Fruit fly (Drosophila melanogaster) whole organism, embryonic: ENCODE results near the gene plx.
A peak's percentile ranks its signal among the peaks of the same experiment; 100 is the strongest.

Experiments
- Atf6 ChIP-seq: fragments of 200-800 bp; sonication (Bioruptor generic); IDR thresholded peaks from 2 replicates; pipeline ENCODE4 v1.3.6; 2022; ENCODE audit warnings: missing biosample characterization, missing genetic modification characterization
- CG11247 ChIP-seq: fragments of 200-800 bp; sonication (Bioruptor generic); IDR thresholded peaks from 2 replicates; pipeline ENCODE4 v1.3.6; 2022; ENCODE audit warnings: missing biosample characterization, missing genetic modification characterization
- CG11723 ChIP-seq: fragments of 200-800 bp; sonication (Bioruptor generic); optimal IDR thresholded peaks from 2 replicates; lab custom pipeline; 2017; ENCODE audit warnings: missing biosample characterization, mild to moderate bottlenecking, missing genetic modification characterization
- CG12071 ChIP-seq: fragments of 200-800 bp; sonication (Bioruptor generic); optimal IDR thresholded peaks from 3 replicates; lab custom pipeline; 2018; ENCODE audit warnings: missing biosample characterization, mild to moderate bottlenecking, missing genetic modification characterization
- CG13424 ChIP-seq: fragments of 200-800 bp; sonication (Bioruptor generic); optimal IDR thresholded peaks from 2 replicates; lab custom pipeline; 2019; ENCODE audit warnings: missing biosample characterization, mild to moderate bottlenecking, missing genetic modification characterization, moderate library complexity
- CG1529 ChIP-seq: fragments of 200-800 bp; sonication (Bioruptor generic); optimal IDR thresholded peaks from 3 replicates; lab custom pipeline; 2018; ENCODE audit warnings: missing biosample characterization, missing genetic modification characterization
- CG15601 ChIP-seq: fragments of 200-800 bp; sonication (Bioruptor generic); optimal IDR thresholded peaks from 3 replicates; lab custom pipeline; 2019; ENCODE audit warnings: missing biosample characterization, mild to moderate bottlenecking, missing genetic modification characterization, moderate library complexity
- CG2120 ChIP-seq: fragments of 200-800 bp; sonication (Bioruptor generic); optimal IDR thresholded peaks from 3 replicates; lab custom pipeline; 2016; ENCODE audit warnings: missing biosample characterization, missing genetic modification characterization
- CG4360 ChIP-seq: fragments of 200-800 bp; sonication (Bioruptor generic); IDR thresholded peaks from 2 replicates; pipeline ENCODE4 v1.3.6; 2022; ENCODE audit warnings: missing biosample characterization, missing genetic modification characterization
- CG43689 ChIP-seq: fragments of 200-800 bp; sonication (Bioruptor generic); IDR thresholded peaks from 2 replicates; pipeline ENCODE4 v1.3.6; 2022; ENCODE audit warnings: missing biosample characterization, missing genetic modification characterization
- CG6254 ChIP-seq: fragments of 200-800 bp; sonication (Bioruptor generic); optimal IDR thresholded peaks from 3 replicates; lab custom pipeline; 2017; ENCODE audit warnings: mild to moderate bottlenecking, missing biosample characterization, missing genetic modification reagents, missing genetic modification characterization
- CG6683 ChIP-seq: fragments of 200-800 bp; sonication (Bioruptor generic); optimal IDR thresholded peaks from 2 replicates; lab custom pipeline; 2017; ENCODE audit warnings: missing biosample characterization, mild to moderate bottlenecking, missing genetic modification characterization, missing genetic modification reagents
- CG8089 ChIP-seq: fragments of 200-800 bp; sonication (Bioruptor generic); optimal IDR thresholded peaks from 3 replicates; lab custom pipeline; 2016; ENCODE audit warnings: missing biosample characterization, missing genetic modification characterization
- CG8290 ChIP-seq, 3 experiments: fragments of 200-800 bp; sonication (Bioruptor generic); optimal IDR thresholded peaks; 2 replicates each; lab custom pipeline; 2016 to 2019; ENCODE audit warnings: missing biosample characterization in 3 of 3, missing genetic modification characterization in 3 of 3, mild to moderate bottlenecking in 2 of 3, moderate library complexity in 1 of 3
- D19B ChIP-seq: fragments of 200-800 bp; sonication (Bioruptor generic); optimal IDR thresholded peaks from 2 replicates; lab custom pipeline; 2017; ENCODE audit warnings: missing biosample characterization, mild to moderate bottlenecking, missing genetic modification characterization
- Dref ChIP-seq: fragments of 200-800 bp; sonication (Bioruptor generic); IDR thresholded peaks from 2 replicates; pipeline ENCODE4 v1.3.6; 2022; ENCODE audit warnings: missing biosample characterization, missing genetic modification characterization
- Drgx ChIP-seq: fragments of 200-800 bp; sonication (Bioruptor generic); IDR thresholded peaks from 2 replicates; pipeline ENCODE4 v1.3.6; 2022; ENCODE audit warnings: missing biosample characterization, missing genetic modification characterization
- Gug ChIP-seq: fragments of 200-800 bp; sonication (Bioruptor generic); IDR thresholded peaks from 4 replicates; pipeline ENCODE4 v1.3.6; 2022; ENCODE audit warnings: missing biosample characterization, missing genetic modification characterization
- Hand ChIP-seq: fragments of 200-800 bp; sonication (Bioruptor generic); optimal IDR thresholded peaks from 2 replicates; lab custom pipeline; 2017; ENCODE audit warnings: mild to moderate bottlenecking, missing biosample characterization, missing genetic modification reagents, missing genetic modification characterization
- Hr51 ChIP-seq, 2 experiments: fragments of 200-800 bp; sonication (Bioruptor generic); optimal IDR thresholded peaks; 2 replicates in 1 of 2; 3 replicates in 1 of 2; lab custom pipeline; 2016 to 2018; ENCODE audit warnings: missing biosample characterization in 2 of 2, missing genetic modification characterization in 2 of 2, mild to moderate bottlenecking in 1 of 2, moderate library complexity in 1 of 2
- Lim3 ChIP-seq: fragments of 200-800 bp; sonication (Bioruptor generic); IDR thresholded peaks from 2 replicates; pipeline ENCODE4 v1.3.6; 2022; ENCODE audit warnings: missing biosample characterization, missing genetic modification characterization
- MESR4 ChIP-seq: fragments of 200-800 bp; sonication (Bioruptor generic); optimal IDR thresholded peaks from 2 replicates; lab custom pipeline; 2018; ENCODE audit warnings: missing biosample characterization, mild to moderate bottlenecking, missing genetic modification characterization, moderate library complexity
- Mes4 ChIP-seq: fragments of 200-800 bp; sonication (Bioruptor generic); optimal IDR thresholded peaks from 2 replicates; lab custom pipeline; 2016; ENCODE audit warnings: missing biosample characterization, missing genetic modification characterization
- NC2α ChIP-seq: fragments of 200-800 bp; sonication (Bioruptor generic); optimal IDR thresholded peaks from 2 replicates; lab custom pipeline; 2016; ENCODE audit warnings: missing biosample characterization, missing genetic modification characterization
- NK7.1 ChIP-seq: fragments of 200-800 bp; sonication (Bioruptor generic); optimal IDR thresholded peaks from 3 replicates; lab custom pipeline; 2016; ENCODE audit warnings: missing biosample characterization, missing genetic modification characterization
- aop ChIP-seq: fragments of 200-800 bp; sonication (Bioruptor generic); IDR thresholded peaks from 2 replicates; pipeline ENCODE4 v1.3.6; 2022; ENCODE audit warnings: missing biosample characterization, missing genetic modification characterization
- danr ChIP-seq: fragments of 200-800 bp; sonication (Bioruptor generic); IDR thresholded peaks from 2 replicates; pipeline ENCODE4 v1.3.6; 2022; ENCODE audit warnings: missing biosample characterization, missing genetic modification characterization
- dm ChIP-seq: fragments of 200-800 bp; sonication (Bioruptor generic); optimal IDR thresholded peaks from 3 replicates; lab custom pipeline; 2016; ENCODE audit warnings: missing biosample characterization, missing genetic modification characterization
- dpn ChIP-seq, 2 experiments: fragments of 200-800 bp; sonication (Bioruptor generic); optimal IDR thresholded peaks; 3 replicates each; lab custom pipeline; 2016; ENCODE audit warnings: missing biosample characterization in 2 of 2, missing genetic modification characterization in 2 of 2
- fd3F ChIP-seq: fragments of 200-800 bp; sonication (Bioruptor generic); optimal IDR thresholded peaks from 2 replicates; lab custom pipeline; 2018; ENCODE audit warnings: missing biosample characterization, mild to moderate bottlenecking, missing genetic modification characterization, moderate library complexity
- gfzf ChIP-seq: fragments of 200-800 bp; sonication (Bioruptor generic); optimal IDR thresholded peaks from 2 replicates; lab custom pipeline; 2016; ENCODE audit warnings: missing biosample characterization, mild to moderate bottlenecking, missing genetic modification characterization, moderate library complexity
- grau ChIP-seq: fragments of 200-800 bp; optimal IDR thresholded peaks from 3 replicates; lab custom pipeline; 2019; ENCODE audit warnings: missing biosample characterization, mild to moderate bottlenecking, missing genetic modification characterization, moderate library complexity
- inv ChIP-seq: fragments of 200-800 bp; sonication (Bioruptor generic); IDR thresholded peaks from 2 replicates; pipeline ENCODE4 v1.3.6; 2022; ENCODE audit warnings: missing biosample characterization, missing genetic modification characterization; ENCODE audit not compliant: partially characterized antibody
- kah ChIP-seq: fragments of 200-800 bp; sonication (Bioruptor generic); optimal IDR thresholded peaks from 2 replicates; lab custom pipeline; 2018; ENCODE audit warnings: missing biosample characterization, mild to moderate bottlenecking, missing genetic modification characterization
- mld ChIP-seq: fragments of 200-800 bp; sonication (Bioruptor generic); IDR thresholded peaks from 3 replicates; pipeline ENCODE4 v1.3.6; 2022; ENCODE audit warnings: missing biosample characterization, missing genetic modification characterization; ENCODE audit not compliant: partially characterized antibody
- nerfin-2 ChIP-seq: fragments of 200-800 bp; sonication (Bioruptor generic); IDR thresholded peaks from 2 replicates; pipeline ENCODE4 v1.3.6; 2022; ENCODE audit warnings: missing biosample characterization, missing genetic modification characterization; ENCODE audit not compliant: partially characterized antibody
- nmo ChIP-seq: fragments of 200-800 bp; sonication (Bioruptor generic); optimal IDR thresholded peaks from 2 replicates; lab custom pipeline; 2018; ENCODE audit warnings: missing biosample characterization, mild to moderate bottlenecking, missing genetic modification characterization, moderate library complexity
- org-1 ChIP-seq: fragments of 200-800 bp; sonication (Bioruptor generic); optimal IDR thresholded peaks from 2 replicates; lab custom pipeline; 2017; ENCODE audit warnings: missing biosample characterization, missing genetic modification characterization
- pan ChIP-seq, 4 experiments: fragments of >200 bp in 3 of 4; fragments of 200-800 bp in 1 of 4; sonication (Bioruptor generic) in 1 of 4; optimal IDR thresholded peaks in 3 of 4; IDR thresholded peaks in 1 of 4; 2 replicates each; pipeline versions ENCODE4 v1.3.6 to Lab custom; 2017 to 2022; ENCODE audit warnings: missing biosample characterization in 2 of 4, missing genetic modification characterization in 2 of 4, mixed read lengths in 1 of 4
- pum ChIP-seq: fragments of 200-800 bp; sonication (Bioruptor generic); optimal IDR thresholded peaks from 2 replicates; lab custom pipeline; 2016; ENCODE audit warnings: missing biosample characterization, missing genetic modification characterization
- sc ChIP-seq, 3 experiments: fragments of >200 bp in 2 of 3; fragments of 200-800 bp in 1 of 3; sonication (Bioruptor generic) in 1 of 3; optimal IDR thresholded peaks; 2 replicates in 2 of 3; 3 replicates in 1 of 3; lab custom pipeline; 2017; ENCODE audit warnings: mild to moderate bottlenecking in 1 of 3, missing biosample characterization in 1 of 3, missing genetic modification characterization in 1 of 3, missing genetic modification reagents in 1 of 3
- sens ChIP-seq: fragments of 200-800 bp; sonication (Bioruptor generic); peaks from one replicate; lab custom pipeline; 2016; ENCODE audit warnings: missing biosample characterization, missing genetic modification characterization
- unpg ChIP-seq: fragments of 200-800 bp; sonication (Bioruptor generic); optimal IDR thresholded peaks from 3 replicates; lab custom pipeline; 2018; ENCODE audit warnings: missing biosample characterization, mild to moderate bottlenecking, missing genetic modification characterization, moderate library complexity

plx gene

dm6 chr3R:5648569-5649476 lies 36.8 kb upstream of the plx start, which contains the start of the genes MTA1-like and Sec23 (continued):
- TF ChIP-seq gfzf (GFP tag; lab: Kevin White, UChicago): peak; percentile 13
- no peak for TF ChIP-seq CG12071 (GFP tag; lab: Kevin White, UChicago)
- peak; percentile 79 for TF ChIP-seq nmo (GFP tag; lab: Kevin White, UChicago)
- TF ChIP-seq Mes4 (GFP tag; lab: Kevin White, UChicago): no peak
- TF ChIP-seq grau (tag; lab: Kevin White, UChicago): peak; percentile 63
- peak; percentile 96 for TF ChIP-seq inv (GFP tag; lab: Robert Waterston, UW)
- TF ChIP-seq dpn (GFP tag; optimal IDR thresholded peaks at IDR 0.05; lab: Kevin White, UChicago): peak; percentile 42 to 58
- peak; percentile 91 for TF ChIP-seq mld
- peak; percentile 28 to 40 for TF ChIP-seq Hr51 (GFP tag; optimal IDR thresholded peaks at IDR 0.05; lab: Kevin White, UChicago)
- no peak for TF ChIP-seq Lim3 (GFP tag; lab: Robert Waterston, UW)
- no peak for TF ChIP-seq Hand
- no peak for TF ChIP-seq CG11247 (GFP tag; lab: Robert Waterston, UW)
- peak; percentile 68 for TF ChIP-seq CG13424 (tag; lab: Kevin White, UChicago)
- TF ChIP-seq CG8089: no peak
- peak; percentile 26 for TF ChIP-seq CG11723 (GFP tag; lab: Kevin White, UChicago)
- peak; percentile 29 for TF ChIP-seq unpg (GFP tag; lab: Kevin White, UChicago)
- peak; percentile 64 for TF ChIP-seq CG15601
- no peak for TF ChIP-seq Drgx (GFP tag; lab: Robert Waterston, UW)
- TF ChIP-seq org-1 (GFP tag; lab: Kevin White, UChicago): no peak
- TF ChIP-seq sc (optimal IDR thresholded peaks at IDR 0.05; lab: Kevin White, UChicago): no peak
- TF ChIP-seq sc (GFP tag; optimal IDR thresholded peaks at IDR 0.05; lab: Kevin White, UChicago): peak; percentile 35
- no peak for TF ChIP-seq CG43689
- no peak for TF ChIP-seq fd3F (GFP tag; lab: Kevin White, UChicago)
- peak; percentile 45 for TF ChIP-seq CG8290 (GFP tag; optimal IDR thresholded peaks at IDR 0.05; lab: Kevin White, UChicago)
- peak; percentile 29 to 49 for TF ChIP-seq CG8290 (tag; optimal IDR thresholded peaks at IDR 0.05; lab: Kevin White, UChicago)
- peak; percentile 86 for TF ChIP-seq MESR4
- TF ChIP-seq CG2120: peak; percentile 51
- TF ChIP-seq CG4360: no peak
- no peak for TF ChIP-seq NK7.1 (GFP tag; lab: Kevin White, UChicago)
- peak; percentile 14 for TF ChIP-seq CG1529 (GFP tag; lab: Kevin White, UChicago)
- TF ChIP-seq CG6683 (GFP tag; lab: Kevin White, UChicago): no peak
- TF ChIP-seq NC2α (GFP tag; lab: Kevin White, UChicago): no peak
- TF ChIP-seq sens (GFP tag; lab: Kevin White, UChicago): peak; percentile 81
- TF ChIP-seq kah (GFP tag; lab: Kevin White, UChicago): no peak
- no peak; the same call in 1 of the 2 replicates for TF ChIP-seq danr (GFP tag; lab: Robert Waterston, UW)
- no peak for TF ChIP-seq pan (optimal IDR thresholded peaks at IDR 0.05; lab: Kevin White, UChicago)
- peak in 1 of 2 experiments; percentile 17 for TF ChIP-seq pan (GFP tag; optimal IDR thresholded peaks at IDR 0.05 in 1 of 2, IDR thresholded peaks at IDR 0.05 in 1 of 2)
- peak; percentile 85 for TF ChIP-seq nerfin-2 (GFP tag; lab: Robert Waterston, UW)
- TF ChIP-seq Gug: peak; percentile 73; the same call in 2 of the 4 replicates
- peak; percentile 82 for TF ChIP-seq Dref (GFP tag; lab: Robert Waterston, UW)
- no peak for TF ChIP-seq pum
- TF ChIP-seq Atf6 (GFP tag; lab: Robert Waterston, UW): no peak
- TF ChIP-seq aop (GFP tag; lab: Robert Waterston, UW): no peak
- TF ChIP-seq dm: peak; percentile 36
- TF ChIP-seq D19B (GFP tag; lab: Kevin White, UChicago): peak; percentile 18
- no peak for TF ChIP-seq CG6254 (GFP tag; lab: Kevin White, UChicago)
- TF ChIP-seq, all 482 proteins: peak for 233
